Fruit fly (Drosophila melanogaster) whole organism, embryonic: ENCODE data around the gene CG43675.

Experiments used
- ATbp ChIP-seq: fragments of 200-800 bp; sonication (Bioruptor generic); optimal IDR thresholded peaks from 2 replicates; lab custom pipeline; 2017; ENCODE audit warnings: missing biosample characterization, mild to moderate bottlenecking, missing genetic modification characterization, missing genetic modification reagents
- Asciz ChIP-seq: fragments of 200-800 bp; sonication (Bioruptor generic); optimal IDR thresholded peaks from 2 replicates; lab custom pipeline; 2017; ENCODE audit warnings: missing biosample characterization, mild to moderate bottlenecking, missing genetic modification characterization, missing genetic modification reagents
- CG10209 ChIP-seq: fragments of 200-800 bp; sonication (Bioruptor generic); optimal IDR thresholded peaks from 3 replicates; lab custom pipeline; 2017; ENCODE audit warnings: missing biosample characterization, mild to moderate bottlenecking, missing genetic modification characterization, missing genetic modification reagents
- CG10431 ChIP-seq: fragments of 200-800 bp; sonication (Bioruptor generic); optimal IDR thresholded peaks from 3 replicates; lab custom pipeline; 2018; ENCODE audit warnings: missing biosample characterization, mild to moderate bottlenecking, missing genetic modification characterization
- CG11723 ChIP-seq: fragments of 200-800 bp; sonication (Bioruptor generic); optimal IDR thresholded peaks from 2 replicates; lab custom pipeline; 2017; ENCODE audit warnings: missing biosample characterization, mild to moderate bottlenecking, missing genetic modification characterization
- CG1233 ChIP-seq: fragments of 200-800 bp; sonication (Bioruptor generic); optimal IDR thresholded peaks from 4 replicates; lab custom pipeline; 2018; ENCODE audit warnings: missing biosample characterization, mild to moderate bottlenecking, missing genetic modification characterization
- CG13296 ChIP-seq: fragments of 200-800 bp; sonication (Bioruptor generic); optimal IDR thresholded peaks from 3 replicates; lab custom pipeline; 2018; ENCODE audit warnings: missing biosample characterization, mild to moderate bottlenecking, missing genetic modification characterization
- CG15269 ChIP-seq: fragments of 200-800 bp; sonication (Bioruptor generic); optimal IDR thresholded peaks from 2 replicates; lab custom pipeline; 2018; ENCODE audit warnings: missing biosample characterization, mild to moderate bottlenecking, missing genetic modification characterization, moderate library complexity
- CG15479 ChIP-seq: fragments of 200-800 bp; sonication (Bioruptor generic); optimal IDR thresholded peaks from 3 replicates; lab custom pipeline; 2019; ENCODE audit warnings: missing biosample characterization, mild to moderate bottlenecking, missing genetic modification characterization, moderate library complexity
- CG17359 ChIP-seq: fragments of 200-800 bp; sonication (Bioruptor generic); optimal IDR thresholded peaks from 3 replicates; lab custom pipeline; 2018; ENCODE audit warnings: missing biosample characterization, mild to moderate bottlenecking, missing genetic modification characterization, moderate library complexity
- CG17361 ChIP-seq: fragments of 200-800 bp; sonication (Bioruptor generic); IDR thresholded peaks from 3 replicates; pipeline ENCODE4 v1.3.6; 2022; ENCODE audit warnings: missing biosample characterization, missing genetic modification characterization
- CG17568 ChIP-seq: fragments of 200-800 bp; sonication (Bioruptor generic); optimal IDR thresholded peaks from 2 replicates; lab custom pipeline; 2018; ENCODE audit warnings: missing biosample characterization, mild to moderate bottlenecking, missing genetic modification characterization, moderate library complexity
- CG1792 ChIP-seq: fragments of 200-800 bp; sonication (Bioruptor generic); optimal IDR thresholded peaks from 2 replicates; lab custom pipeline; 2016; ENCODE audit warnings: missing biosample characterization, missing genetic modification characterization
- CG18262 ChIP-seq: fragments of 200-800 bp; optimal IDR thresholded peaks from 3 replicates; lab custom pipeline; 2019; ENCODE audit warnings: missing biosample characterization, mild to moderate bottlenecking, missing genetic modification characterization, moderate library complexity
- CG18599 ChIP-seq: fragments of 200-800 bp; sonication (Bioruptor generic); optimal IDR thresholded peaks from 3 replicates; lab custom pipeline; 2017; ENCODE audit warnings: missing biosample characterization, missing genetic modification characterization, mild to moderate bottlenecking, moderate library complexity, missing genetic modification reagents
- CG2199 ChIP-seq: fragments of 200-800 bp; sonication (Bioruptor generic); IDR thresholded peaks from 3 replicates; pipeline ENCODE4 v1.3.6; 2022; ENCODE audit warnings: missing biosample characterization, missing genetic modification characterization
- CG31441 ChIP-seq: fragments of 200-800 bp; sonication (Bioruptor generic); IDR thresholded peaks from 2 replicates; pipeline ENCODE4 v1.3.6; 2022; ENCODE audit warnings: missing biosample characterization, missing genetic modification characterization
- CG3281 ChIP-seq: fragments of 200-800 bp; sonication (Bioruptor generic); optimal IDR thresholded peaks from 3 replicates; lab custom pipeline; 2017; ENCODE audit warnings: missing biosample characterization, mild to moderate bottlenecking, missing genetic modification characterization
- CG33557 ChIP-seq: fragments of 200-800 bp; sonication (Bioruptor generic); optimal IDR thresholded peaks from 2 replicates; lab custom pipeline; 2019; ENCODE audit warnings: missing biosample characterization, mild to moderate bottlenecking, missing genetic modification characterization, moderate library complexity
- CG3407 ChIP-seq: fragments of 200-800 bp; sonication (Bioruptor generic); optimal IDR thresholded peaks from 2 replicates; lab custom pipeline; 2018; ENCODE audit warnings: missing biosample characterization, mild to moderate bottlenecking, missing genetic modification characterization
- CG3995 ChIP-seq: fragments of 200-800 bp; sonication (Bioruptor generic); optimal IDR thresholded peaks from 3 replicates; lab custom pipeline; 2016; ENCODE audit warnings: missing biosample characterization, missing genetic modification characterization
- CG4707 ChIP-seq: fragments of 200-800 bp; sonication (Bioruptor generic); optimal IDR thresholded peaks from 2 replicates; lab custom pipeline; 2018; ENCODE audit warnings: missing biosample characterization, mild to moderate bottlenecking, missing genetic modification characterization, moderate library complexity
- CG6254 ChIP-seq: fragments of 200-800 bp; sonication (Bioruptor generic); optimal IDR thresholded peaks from 3 replicates; lab custom pipeline; 2017; ENCODE audit warnings: mild to moderate bottlenecking, missing biosample characterization, missing genetic modification reagents, missing genetic modification characterization
- CG7839 ChIP-seq: fragments of 200-800 bp; sonication (Bioruptor generic); optimal IDR thresholded peaks from 3 replicates; lab custom pipeline; 2018; ENCODE audit warnings: missing biosample characterization, mild to moderate bottlenecking, missing genetic modification characterization, moderate library complexity
- CG9609 ChIP-seq: fragments of 200-800 bp; sonication (Bioruptor generic); optimal IDR thresholded peaks from 3 replicates; lab custom pipeline; 2016; ENCODE audit warnings: missing biosample characterization, missing genetic modification characterization
- CkIIα-i1 ChIP-seq: fragments of 200-800 bp; sonication (Bioruptor generic); IDR thresholded peaks from 2 replicates; pipeline ENCODE4 v1.3.6; 2022; ENCODE audit warnings: missing biosample characterization, missing genetic modification characterization
- E2f2 ChIP-seq: fragments of 200-800 bp; sonication (Bioruptor generic); IDR thresholded peaks from 2 replicates; pipeline ENCODE4 v1.3.6; 2022; ENCODE audit warnings: missing biosample characterization, missing genetic modification characterization
- Fer3 ChIP-seq: fragments of 200-800 bp; sonication (Bioruptor generic); optimal IDR thresholded peaks from 2 replicates; lab custom pipeline; 2018; ENCODE audit warnings: missing biosample characterization, mild to moderate bottlenecking, missing genetic modification characterization, moderate library complexity
- H2.0 ChIP-seq: fragments of 200-800 bp; sonication (Bioruptor generic); IDR thresholded peaks from 2 replicates; pipeline ENCODE4 v1.3.6; 2022; ENCODE audit warnings: missing biosample characterization, missing genetic modification characterization
- HLH4C ChIP-seq: fragments of 200-800 bp; sonication (Bioruptor generic); IDR thresholded peaks from 3 replicates; pipeline ENCODE4 v1.3.6; 2022; ENCODE audit warnings: missing biosample characterization, missing genetic modification characterization; ENCODE audit not compliant: partially characterized antibody
- MESR4 ChIP-seq: fragments of 200-800 bp; sonication (Bioruptor generic); optimal IDR thresholded peaks from 2 replicates; lab custom pipeline; 2018; ENCODE audit warnings: missing biosample characterization, mild to moderate bottlenecking, missing genetic modification characterization, moderate library complexity
- Med ChIP-seq: fragments of 200-800 bp; sonication (Bioruptor generic); peaks from one replicate; lab custom pipeline; 2016; ENCODE audit warnings: missing biosample characterization, missing genetic modification characterization, mild to moderate bottlenecking, inconsistent platforms, moderate library complexity
- Meics ChIP-seq: fragments of 200-800 bp; sonication (Bioruptor generic); optimal IDR thresholded peaks from 2 replicates; lab custom pipeline; 2017; ENCODE audit warnings: missing biosample characterization, mild to moderate bottlenecking, missing genetic modification characterization
- Nf-YB ChIP-seq: fragments of 200-800 bp; sonication (Bioruptor generic); optimal IDR thresholded peaks from 3 replicates; lab custom pipeline; 2019; ENCODE audit warnings: missing biosample characterization, mild to moderate bottlenecking, missing genetic modification characterization, moderate library complexity
- Nf-YC ChIP-seq: fragments of 200-800 bp; optimal IDR thresholded peaks from 3 replicates; lab custom pipeline; 2019; ENCODE audit warnings: missing biosample characterization, mild to moderate bottlenecking, missing genetic modification characterization, moderate library complexity
- Opbp ChIP-seq: fragments of 200-800 bp; sonication (Bioruptor generic); IDR thresholded peaks from 3 replicates; pipeline ENCODE4 v1.3.6; 2022; ENCODE audit warnings: missing biosample characterization, missing genetic modification characterization; ENCODE audit not compliant: partially characterized antibody
- PHDP ChIP-seq: fragments of 200-800 bp; sonication (Bioruptor generic); optimal IDR thresholded peaks from 3 replicates; lab custom pipeline; 2018; ENCODE audit warnings: missing biosample characterization, mild to moderate bottlenecking, missing genetic modification characterization, moderate library complexity
- Vsx1 ChIP-seq: fragments of 200-800 bp; sonication (Bioruptor generic); optimal IDR thresholded peaks from 2 replicates; lab custom pipeline; 2017; ENCODE audit warnings: missing biosample characterization, mild to moderate bottlenecking, missing genetic modification characterization, missing genetic modification reagents
- Xrp1 ChIP-seq: fragments of 200-800 bp; sonication (Bioruptor generic); IDR thresholded peaks from 2 replicates; pipeline ENCODE4 v1.3.6; 2022; ENCODE audit warnings: missing biosample characterization, missing genetic modification characterization
- caup ChIP-seq: fragments of 200-800 bp; sonication (Bioruptor generic); optimal IDR thresholded peaks from 3 replicates; lab custom pipeline; 2017; ENCODE audit warnings: missing biosample characterization, mild to moderate bottlenecking, missing genetic modification characterization, moderate library complexity; ENCODE audit not compliant: severe bottlenecking
- crc ChIP-seq: fragments of 200-800 bp; sonication (Bioruptor generic); optimal IDR thresholded peaks from 2 replicates; lab custom pipeline; 2016; ENCODE audit warnings: missing biosample characterization, missing genetic modification characterization
- dan ChIP-seq: fragments of 200-800 bp; sonication (Bioruptor generic); IDR thresholded peaks from 2 replicates; pipeline ENCODE4 v1.3.6; 2022; ENCODE audit warnings: missing biosample characterization, missing genetic modification characterization
- dmrt11E ChIP-seq: fragments of 200-800 bp; sonication (Bioruptor generic); optimal IDR thresholded peaks from 3 replicates; lab custom pipeline; 2018; ENCODE audit warnings: missing biosample characterization, mild to moderate bottlenecking, missing genetic modification characterization, moderate library complexity
- exex ChIP-seq: fragments of 200-800 bp; sonication (Bioruptor generic); optimal IDR thresholded peaks from 4 replicates; lab custom pipeline; 2018; ENCODE audit warnings: missing biosample characterization, mild to moderate bottlenecking, missing genetic modification characterization, moderate library complexity
- jumu ChIP-seq: fragments of 200-800 bp; sonication (Bioruptor generic); optimal IDR thresholded peaks from 3 replicates; lab custom pipeline; 2016; ENCODE audit warnings: missing biosample characterization, missing genetic modification characterization
- lab ChIP-seq: fragments of 200-800 bp; sonication (Bioruptor generic); optimal IDR thresholded peaks from 3 replicates; lab custom pipeline; 2017; ENCODE audit warnings: missing biosample characterization, missing genetic modification characterization, mild to moderate bottlenecking, moderate library complexity, missing genetic modification reagents
- odd ChIP-seq: fragments of 200-800 bp; sonication (Bioruptor generic); optimal IDR thresholded peaks from 2 replicates; lab custom pipeline; 2017; ENCODE audit warnings: missing biosample characterization, mild to moderate bottlenecking, missing genetic modification characterization
- scrt ChIP-seq: fragments of 200-800 bp; sonication (Bioruptor generic); optimal IDR thresholded peaks from 2 replicates; lab custom pipeline; 2018; ENCODE audit warnings: missing biosample characterization, mild to moderate bottlenecking, missing genetic modification characterization, moderate library complexity
- sens ChIP-seq: fragments of 200-800 bp; sonication (Bioruptor generic); peaks from one replicate; lab custom pipeline; 2016; ENCODE audit warnings: missing biosample characterization, missing genetic modification characterization

The CG43675 gene

dm6 chr3R:9390201-9390600, 34.9 kb downstream of the CG43675 start (continued):
- TF ChIP-seq dmrt11E (tag; lab: Kevin White, UChicago) = peak; percentile 39
- peak; percentile 46 for TF ChIP-seq CG17568 (GFP tag; lab: Kevin White, UChicago)
- no peak for TF ChIP-seq CG1792 (GFP tag; lab: Kevin White, UChicago)
- peak; percentile 40 for TF ChIP-seq CG3281 (GFP tag; lab: Kevin White, UChicago)
- TF ChIP-seq Fer3 (tag; lab: Kevin White, UChicago) = peak; percentile 20
- TF ChIP-seq Nf-YC (tag; lab: Kevin White, UChicago) = peak; percentile 41
- 0 out of 2 replicates have a peak, but pooled peaks have one; percentile 9 for TF ChIP-seq E2f2 (GFP tag; lab: Robert Waterston, UW)
- TF ChIP-seq CG33557 (GFP tag; lab: Kevin White, UChicago) = peak; percentile 51
- no peak for TF ChIP-seq H2.0 (GFP tag; lab: Robert Waterston, UW)
- TF ChIP-seq CG9609 (GFP tag; lab: Kevin White, UChicago) = no peak
- peak; percentile 48 for TF ChIP-seq PHDP (tag; lab: Kevin White, UChicago)
- TF ChIP-seq ATbp (GFP tag; lab: Kevin White, UChicago) = peak; percentile 50
- TF ChIP-seq MESR4 (GFP tag; lab: Kevin White, UChicago) = no peak
- peak; percentile 5 for TF ChIP-seq CG10209
- TF ChIP-seq Nf-YB = peak; percentile 39
- peak; percentile 32 for TF ChIP-seq CG1233 (GFP tag; lab: Kevin White, UChicago)
- TF ChIP-seq CG2199 (GFP tag; lab: Robert Waterston, UW) = no peak
- no peak for TF ChIP-seq Opbp (GFP tag; lab: Robert Waterston, UW)
- TF ChIP-seq odd (GFP tag; lab: Kevin White, UChicago) = peak; percentile 6
- TF ChIP-seq caup (GFP tag; lab: Kevin White, UChicago) = peak; percentile 54
- TF ChIP-seq CG3407 (GFP tag; lab: Kevin White, UChicago) = peak; percentile 30
- peak; percentile 20 for TF ChIP-seq sens (GFP tag; lab: Kevin White, UChicago)
- no peak for TF ChIP-seq dan (GFP tag; lab: Robert Waterston, UW)
- TF ChIP-seq CG11723 (GFP tag; lab: Kevin White, UChicago) = no peak
- TF ChIP-seq CG17361 (GFP tag; lab: Robert Waterston, UW) = 0 out of 3 replicates have a peak, but pooled peaks have one; percentile 18
- TF ChIP-seq CG3995 (GFP tag; lab: Kevin White, UChicago) = no peak
- no peak for TF ChIP-seq HLH4C (GFP tag; lab: Robert Waterston, UW)
- TF ChIP-seq crc (GFP tag; lab: Kevin White, UChicago) = no peak
- peak; percentile 6 for TF ChIP-seq CG18262 (tag; lab: Kevin White, UChicago)
- TF ChIP-seq CG17359 = no peak
- peak; percentile 22 for TF ChIP-seq CG18599 (GFP tag; lab: Kevin White, UChicago)
- no peak for TF ChIP-seq CG31441 (GFP tag; lab: Robert Waterston, UW)
- peak; percentile 0 for TF ChIP-seq CG7839 (tag; lab: Kevin White, UChicago)
- TF ChIP-seq CG15269 (tag; lab: Kevin White, UChicago) = peak; percentile 5
- TF ChIP-seq CG15479 (GFP tag; lab: Kevin White, UChicago) = no peak
- peak; percentile 17 for TF ChIP-seq CG4707
- TF ChIP-seq lab (GFP tag; lab: Kevin White, UChicago) = peak; percentile 36
- TF ChIP-seq Med = peak; percentile 65
- peak; percentile 7 for TF ChIP-seq CG6254 (GFP tag; lab: Kevin White, UChicago)
- TF ChIP-seq Vsx1 (GFP tag; lab: Kevin White, UChicago) = peak; percentile 63
- peak; percentile 26 for TF ChIP-seq Meics (GFP tag; lab: Kevin White, UChicago)
- TF ChIP-seq CkIIα-i1 (GFP tag; lab: Robert Waterston, UW) = no peak
- TF ChIP-seq jumu (GFP tag; lab: Kevin White, UChicago) = no peak
- TF ChIP-seq Xrp1 (GFP tag; lab: Robert Waterston, UW) = peak; percentile 31; the same call in 1 of the 2 replicates
- peak; percentile 29 for TF ChIP-seq scrt (GFP tag; lab: Kevin White, UChicago)
- TF ChIP-seq Asciz = peak; percentile 4
- peak; percentile 18 for TF ChIP-seq CG13296 (GFP tag; lab: Kevin White, UChicago)
- TF ChIP-seq exex (tag; lab: Kevin White, UChicago) = peak; percentile 24
- TF ChIP-seq CG10431 (GFP tag; lab: Kevin White, UChicago) = peak; percentile 22
